Worm (Caenorhabditis elegans): ENCODE data around the gene str-73.

DNA sequence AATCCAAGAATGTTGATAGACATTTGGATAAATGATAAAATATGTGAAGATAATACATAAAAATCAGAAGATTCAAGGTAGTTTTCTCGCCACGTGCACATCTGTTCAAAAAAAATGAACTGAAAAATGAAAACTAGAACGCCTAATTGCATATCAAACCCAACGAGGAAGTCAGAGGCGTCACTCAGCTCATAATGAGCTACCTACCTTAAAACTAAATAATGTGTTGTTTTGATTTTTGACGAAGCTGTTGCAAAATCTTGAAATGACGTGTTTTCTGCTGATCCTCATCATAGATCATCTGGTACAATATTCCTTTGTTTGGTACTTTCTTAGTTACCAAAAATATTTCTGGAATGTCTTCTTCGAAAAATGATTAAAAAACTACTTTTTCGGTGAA, 40.9 kb downstream of the str-73 start, which contains the start of gene srh-138:
- no peak for TF ChIP-seq ama-1 (optimal IDR thresholded peaks at IDR 0.05)
- no peak for TF ChIP-seq pes-1 (GFP tag; IDR thresholded peaks at IDR 0.05)
- no peak for TF ChIP-seq ets-7 (tag; optimal IDR thresholded peaks at IDR 0.05)

Measured in whole organism, early embryonic.